Worm (Caenorhabditis elegans): ENCODE data around the gene tag-123.

tag-123 gene

ce11 chrX:8422020-8422419 is at the start of gene tag-123:
Gene tag-123 (minus strand): TSS chrX:8422055.
- no peak for TF ChIP-seq cebp-1 (GFP tag; IDR thresholded peaks at IDR 0.05)
- peak; percentile 57 for TF ChIP-seq cebp-1 (tag; optimal IDR thresholded peaks at IDR 0.05)
- no peak for TF ChIP-seq ztf-22 (GFP tag; optimal IDR thresholded peaks at IDR 0.05)
- TF ChIP-seq ceh-79 (tag; optimal IDR thresholded peaks at IDR 0.05), result no peak
- TF ChIP-seq K12H6.12 (tag; optimal IDR thresholded peaks at IDR 0.05), result no peak
- TF ChIP-seq lin-40 (tag; optimal IDR thresholded peaks at IDR 0.05), result peak; percentile 14
- TF ChIP-seq hrde-1 (tag; optimal IDR thresholded peaks at IDR 0.05; ENCODE audit: borderline replicate concordance), result no peak
- TF ChIP-seq egrh-3 (GFP tag; IDR thresholded peaks at IDR 0.05), result no peak
- no peak for TF ChIP-seq C17E4.6 (GFP tag; IDR thresholded peaks at IDR 0.05)
- no peak for TF ChIP-seq snpc-4 (GFP tag; optimal IDR thresholded peaks at IDR 0.05)
- TF ChIP-seq snpc-4 (tag; optimal IDR thresholded peaks at IDR 0.05), result peak in 2 of 4 experiments; percentile 7 to 13
- TF ChIP-seq attf-5 (GFP tag; optimal IDR thresholded peaks at IDR 0.05), result peak; percentile 4
- no peak for TF ChIP-seq lag-1 (GFP tag; IDR thresholded peaks at IDR 0.05)
- no peak for TF ChIP-seq T26A5.8 (tag; optimal IDR thresholded peaks at IDR 0.05)
- peak; percentile 72 for TF ChIP-seq F33H1.4 (GFP tag; IDR thresholded peaks at IDR 0.05)
- TF ChIP-seq sea-2 (GFP tag; IDR thresholded peaks at IDR 0.05), result no peak
- TF ChIP-seq F22D6.2 (tag; optimal IDR thresholded peaks at IDR 0.05), result no peak
- TF ChIP-seq K11D2.4 (GFP tag; IDR thresholded peaks at IDR 0.05), result no peak
- no peak for TF ChIP-seq rpc-1 (optimal IDR thresholded peaks at IDR 0.05)
- TF ChIP-seq rpc-1 (tag; optimal IDR thresholded peaks at IDR 0.05), result no peak
- no peak for TF ChIP-seq attf-3 (GFP tag; conservative IDR thresholded peaks at IDR 0.05)
- TF ChIP-seq somi-1 (GFP tag; optimal IDR thresholded peaks at IDR 0.05), result no peak
- no peak for TF ChIP-seq ztf-25 (GFP tag; IDR thresholded peaks at IDR 0.05)
- TF ChIP-seq aptf-3 (GFP tag; IDR thresholded peaks at IDR 0.05), result no peak
- TF ChIP-seq sdz-38 (tag; optimal IDR thresholded peaks at IDR 0.05), result no peak
- TF ChIP-seq madf-10 (tag; optimal IDR thresholded peaks at IDR 0.05), result no peak
- no peak for TF ChIP-seq nfya-1 (tag; optimal IDR thresholded peaks at IDR 0.05; ENCODE audit: borderline replicate concordance, insufficient read depth)
- TF ChIP-seq ZK185.1 (tag; optimal IDR thresholded peaks at IDR 0.05; ENCODE audit: poor library complexity, severe bottlenecking), result peak; percentile 16
- TF ChIP-seq ceh-40 (GFP tag; IDR thresholded peaks at IDR 0.05), result no peak
- TF ChIP-seq mel-28 (tag; optimal IDR thresholded peaks at IDR 0.05; ENCODE audit: borderline replicate concordance), result no peak
- TF ChIP-seq cebp-2 (GFP tag; IDR thresholded peaks at IDR 0.05), result no peak
- TF ChIP-seq zfh-2 (GFP tag; conservative IDR thresholded peaks at IDR 0.05), result peak; percentile 31; the same call in 1 of the 2 replicates
- TF ChIP-seq hmg-1.2 (GFP tag; IDR thresholded peaks at IDR 0.05), result peak; percentile 66; the same call in 1 of the 2 replicates
- TF ChIP-seq ceh-27 (GFP tag; optimal IDR thresholded peaks at IDR 0.05), result no peak

- TF ChIP-seq nhr-120 (GFP tag; IDR thresholded peaks at IDR 0.05), result no peak
- no peak for TF ChIP-seq unc-130 (GFP tag; optimal IDR thresholded peaks at IDR 0.05)
- no peak for TF ChIP-seq madf-3 (GFP tag; IDR thresholded peaks at IDR 0.05)
- TF ChIP-seq athp-1 (tag; optimal IDR thresholded peaks at IDR 0.05), result no peak
- no peak for TF ChIP-seq F52B5.7 (tag; optimal IDR thresholded peaks at IDR 0.05)
- no peak for TF ChIP-seq ama-1 (optimal IDR thresholded peaks at IDR 0.05)
- no peak for TF ChIP-seq ama-1 (GFP tag; optimal IDR thresholded peaks at IDR 0.05)
- no peak for TF ChIP-seq dpff-1 (tag; optimal IDR thresholded peaks at IDR 0.05)
- TF ChIP-seq dox-1 (GFP tag; IDR thresholded peaks at IDR 0.05), result 0 out of 2 replicates have a peak, but pooled peaks have one; percentile 16
- TF ChIP-seq Y56A3A.18 (GFP tag; IDR thresholded peaks at IDR 0.05), result no peak
- TF ChIP-seq gei-17 (GFP tag; optimal IDR thresholded peaks at IDR 0.05), result no peak
- TF ChIP-seq nhr-80 (tag; optimal IDR thresholded peaks at IDR 0.05), result peak; percentile 83
- TF ChIP-seq ceh-58 (GFP tag; IDR thresholded peaks at IDR 0.05), result no peak
- TF ChIP-seq nfya-1 (tag; optimal IDR thresholded peaks at IDR 0.05; ENCODE audit: borderline replicate concordance, insufficient read depth), result no peak
- TF ChIP-seq tbp1 (GFP tag; optimal IDR thresholded peaks at IDR 0.05), result no peak
- peak; percentile 61; the same call in 1 of the 2 replicates for TF ChIP-seq cebp-1 (GFP tag; IDR thresholded peaks at IDR 0.05)
- no peak for TF ChIP-seq cebp-1 (tag; optimal IDR thresholded peaks at IDR 0.05)
- TF ChIP-seq sea-2 (GFP tag; IDR thresholded peaks at IDR 0.05), result no peak
- no peak for TF ChIP-seq ztf-25 (GFP tag; IDR thresholded peaks at IDR 0.05)
- TF ChIP-seq rcor-1 (GFP tag; IDR thresholded peaks at IDR 0.05), result no peak
- no peak for TF ChIP-seq tlf-1 (GFP tag; optimal IDR thresholded peaks at IDR 0.05)
Observed at ce11 chrX:8470126-8470772, 48.4 kb upstream of the tag-123 start, which contains the start of gene mec-10. Gene mec-10 (minus strand): TSS chrX:8470314.
